Fruit fly (Drosophila melanogaster) whole organism, wandering third instar larva: ENCODE data around the gene bol.

Experiments used
- GATAd ChIP-seq: sonication (Bioruptor generic); optimal IDR thresholded peaks from 2 replicates; lab custom pipeline; 2016; ENCODE audit warnings: missing biosample characterization, missing genetic modification characterization
- Mio ChIP-seq: sonication (Bioruptor generic); optimal IDR thresholded peaks from 2 replicates; lab custom pipeline; 2016; ENCODE audit warnings: missing biosample characterization, missing genetic modification characterization
- Myc ChIP-seq: fragments of >200 bp; optimal IDR thresholded peaks from 2 replicates; lab custom pipeline; 2017
- Vsx2 ChIP-seq: fragments of 200-300, 225-300 bp; sonication (Bioruptor generic); optimal IDR thresholded peaks from 2 replicates; lab custom pipeline; 2018; ENCODE audit warnings: missing biosample characterization, missing genetic modification characterization; ENCODE audit not compliant: partially characterized antibody
- dsf ChIP-seq: sonication (Bioruptor generic); optimal IDR thresholded peaks from 2 replicates; lab custom pipeline; 2016; ENCODE audit warnings: missing biosample characterization, missing genetic modification characterization, borderline replicate concordance
- foxo ChIP-seq, 2 experiments: fragments of 200-800 bp; sonication (Bioruptor generic); optimal IDR thresholded peaks; 2 replicates in 1 of 2; 3 replicates in 1 of 2; lab custom pipeline; 2016 to 2017; ENCODE audit warnings: missing biosample characterization in 2 of 2, missing genetic modification characterization in 2 of 2
- h ChIP-seq: fragments of 200-800 bp; sonication (Bioruptor generic); optimal IDR thresholded peaks from 3 replicates; lab custom pipeline; 2016; ENCODE audit warnings: missing biosample characterization, mild to moderate bottlenecking, missing genetic modification characterization
- jim ChIP-seq: fragments of 175-275, 200-325 bp; sonication (Bioruptor generic); optimal IDR thresholded peaks from 2 replicates; lab custom pipeline; 2016; ENCODE audit warnings: missing biosample characterization, mild to moderate bottlenecking, missing genetic modification characterization
- tai ChIP-seq: sonication (Bioruptor generic); optimal IDR thresholded peaks from 2 replicates; lab custom pipeline; 2016; ENCODE audit warnings: missing biosample characterization, missing genetic modification characterization

bol gene

dm6 chr3L:9050447-9051069 is 83.6 kb downstream of the bol start:
- TF ChIP-seq Myc (lab: Kevin White, UChicago) = no peak
- TF ChIP-seq jim (GFP tag; lab: Kevin White, UChicago) = no peak
- no peak for TF ChIP-seq dsf
- no peak for TF ChIP-seq Vsx2
- no peak for TF ChIP-seq GATAd (GFP tag; lab: Kevin White, UChicago)
- TF ChIP-seq h = no peak
- TF ChIP-seq Mio = no peak
- TF ChIP-seq foxo (GFP tag; optimal IDR thresholded peaks at IDR 0.05; lab: Kevin White, UChicago) = no peak
- TF ChIP-seq tai (GFP tag; lab: Kevin White, UChicago) = no peak
